Fruit fly (Drosophila melanogaster) whole organism: ENCODE measurements around the gene mew.
"Not testable (repeated sequence)": the region's sequence is repeated elsewhere in the genome, so short reads cannot be mapped to it uniquely, and the experiment has no call there.

Source experiments
- CG8478 ChIP-seq: fragments of >200 bp; optimal IDR thresholded peaks from 2 replicates; lab custom pipeline; 2018; ENCODE audit warnings: inconsistent platforms
- Dll ChIP-seq: fragments of >200 bp; optimal IDR thresholded peaks from 2 replicates; lab custom pipeline; 2017
- EcR ChIP-seq, 2 experiments: fragments of >200 bp; optimal IDR thresholded peaks; 2 replicates each; lab custom pipeline; 2017; ENCODE audit warnings: missing biosample characterization in 2 of 2, missing genetic modification characterization in 2 of 2, missing genetic modification reagents in 2 of 2
- pan ChIP-seq: fragments of >200 bp; optimal IDR thresholded peaks from 2 replicates; lab custom pipeline; 2017
- psq ChIP-seq: fragments of >200 bp; optimal IDR thresholded peaks from 2 replicates; lab custom pipeline; 2017
- usp ChIP-seq: fragments of >200 bp; optimal IDR thresholded peaks from 2 replicates; lab custom pipeline; 2017; ENCODE audit warnings: missing biosample characterization, missing genetic modification characterization, mixed read lengths

The mew gene

dm6 chrX:13211357-13212137 is 46.7 kb downstream of the mew start, which contains the start of gene sno:
sno (minus strand) TSS chrX:13211674.
- no peak for TF ChIP-seq Dll
- no peak for TF ChIP-seq CG8478
- TF ChIP-seq EcR (GFP tag; optimal IDR thresholded peaks at IDR 0.05; lab: Kevin White, UChicago), result no peak
- TF ChIP-seq psq (lab: Kevin White, UChicago), result no peak

DNA sequence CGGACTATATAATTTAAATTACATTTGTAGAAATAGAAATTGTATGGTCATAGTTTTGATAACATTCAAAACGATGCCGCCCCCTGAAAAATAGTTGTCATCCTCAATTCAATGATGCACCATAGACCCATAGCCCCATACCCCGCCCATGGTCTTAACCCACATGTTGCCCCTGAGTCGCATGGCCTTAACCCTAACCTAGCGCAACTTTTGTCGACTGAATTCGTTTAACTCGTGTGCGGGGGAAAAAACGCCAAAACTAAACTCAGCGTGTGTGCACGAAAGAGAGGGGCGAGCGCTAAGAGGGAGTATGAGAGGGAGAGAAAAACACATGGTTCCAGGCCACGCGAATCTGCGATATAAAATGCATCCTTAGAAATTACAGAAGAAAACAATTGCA is 47.9 kb downstream of the mew start:
- TF ChIP-seq pan (lab: Kevin White, UChicago) (no peak), CG8478 (no peak), psq (lab: Kevin White, UChicago) (no peak), EcR (GFP tag; optimal IDR thresholded peaks at IDR 0.05; lab: Kevin White, UChicago) (no peak), Dll (no peak), usp (GFP tag; lab: Kevin White, UChicago) (no peak)

DNA sequence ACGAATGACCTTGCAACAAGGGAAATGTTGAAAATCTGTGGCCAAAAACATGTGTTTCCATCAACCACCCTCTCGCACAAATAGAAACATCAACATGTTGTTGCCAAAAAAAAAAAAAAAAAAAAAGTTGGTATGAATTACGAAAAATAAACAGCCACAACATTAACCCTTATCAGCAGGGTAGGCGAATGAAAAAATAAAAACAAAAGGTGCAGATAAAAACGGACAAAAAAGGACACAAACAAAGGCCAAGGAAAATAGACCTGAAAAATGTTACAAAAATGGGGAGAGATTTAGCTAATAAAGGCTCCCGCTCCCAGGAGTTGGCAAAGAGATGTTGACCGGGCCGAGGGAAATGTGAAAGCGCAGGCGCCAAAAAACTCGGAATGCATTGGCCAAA is 48.9 kb downstream of the mew start:
- TF ChIP-seq pan (lab: Kevin White, UChicago) (no peak), EcR (GFP tag; optimal IDR thresholded peaks at IDR 0.05; lab: Kevin White, UChicago) (no peak), CG8478 (no peak), usp (GFP tag; lab: Kevin White, UChicago) (no peak), Dll (no peak), psq (lab: Kevin White, UChicago) (no peak)

DNA sequence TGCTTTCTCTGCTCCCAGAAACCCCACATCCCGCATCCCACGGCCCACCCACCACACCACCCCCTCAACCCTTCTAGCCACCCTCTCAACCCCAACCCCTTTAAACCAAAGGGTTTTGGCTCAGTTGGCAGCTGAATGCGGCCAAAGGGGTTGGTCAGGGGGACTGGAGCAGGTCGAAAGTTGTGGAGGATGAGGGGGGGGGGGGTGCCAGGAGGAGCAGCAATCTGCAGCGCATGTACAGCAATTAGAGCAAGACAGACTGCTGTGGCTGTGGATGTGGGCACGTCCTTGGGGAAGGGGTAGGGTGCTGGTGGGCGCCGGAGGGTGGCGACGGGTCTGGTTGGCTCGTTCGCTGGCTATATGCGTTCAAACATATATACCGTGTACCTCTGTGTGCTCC is 49.7 kb downstream of the mew start:
- no peak for TF ChIP-seq Dll
- no peak for TF ChIP-seq EcR (GFP tag; optimal IDR thresholded peaks at IDR 0.05; lab: Kevin White, UChicago)
- no peak for TF ChIP-seq psq (lab: Kevin White, UChicago)
- no peak for TF ChIP-seq pan (lab: Kevin White, UChicago)
- TF ChIP-seq CG8478, result no peak
- no peak for TF ChIP-seq usp (GFP tag; lab: Kevin White, UChicago)

- no peak for TF ChIP-seq CG8478
These were observed 50.2 kb downstream of the mew start for dm6 chrX:13208075-13208474.

DNA sequence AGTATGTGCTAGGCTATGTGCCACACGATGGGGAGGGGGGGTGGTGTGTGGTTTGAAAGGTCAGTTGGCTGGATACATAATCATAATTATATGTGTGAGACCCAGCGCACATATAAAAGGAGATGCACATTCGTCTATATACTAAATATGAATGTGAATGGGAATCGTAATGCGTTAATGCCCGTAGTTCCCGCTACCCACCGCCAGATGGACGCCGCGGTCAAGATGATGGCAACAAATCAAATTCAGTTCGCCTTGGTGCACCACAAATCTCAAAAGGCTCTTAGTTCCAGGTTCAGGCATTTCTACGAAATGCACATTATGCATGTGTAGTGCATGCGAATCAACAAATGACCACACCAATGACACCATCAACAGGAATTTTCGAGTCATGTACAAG is 53.6 kb downstream of the mew start:
- TF ChIP-seq psq (lab: Kevin White, UChicago) (no peak), EcR (GFP tag; optimal IDR thresholded peaks at IDR 0.05; lab: Kevin White, UChicago) (no peak), pan (lab: Kevin White, UChicago) (no peak), Dll (no peak), CG8478 (no peak), usp (GFP tag; lab: Kevin White, UChicago) (no peak)

- TF ChIP-seq psq (lab: Kevin White, UChicago) (no peak), pan (lab: Kevin White, UChicago) (no peak), CG8478 (no peak), usp (GFP tag; lab: Kevin White, UChicago) (no peak), Dll (no peak), EcR (GFP tag; optimal IDR thresholded peaks at IDR 0.05; lab: Kevin White, UChicago) (no peak)
These were observed 56.1 kb downstream of the mew start, which contains the start of gene CG44437 for dm6 chrX:13202162-13202561. CG44437 (minus strand) TSS chrX:13202262.

- no peak for TF ChIP-seq usp (GFP tag; lab: Kevin White, UChicago)
- TF ChIP-seq EcR (GFP tag; optimal IDR thresholded peaks at IDR 0.05; lab: Kevin White, UChicago), result no peak
- no peak for TF ChIP-seq psq (lab: Kevin White, UChicago)
- TF ChIP-seq CG8478, result no peak
- no peak for TF ChIP-seq Dll
- TF ChIP-seq pan (lab: Kevin White, UChicago), result no peak
These were observed 64.0 kb downstream of the mew start, which contains the start of gene Coq5 for dm6 chrX:13194249-13194648. Coq5 (minus strand) TSS chrX:13194551.

dm6 chrX:13192239-13192638 is 66.1 kb downstream of the mew start:
- no peak for TF ChIP-seq CG8478
- no peak for TF ChIP-seq Dll
- no peak for TF ChIP-seq psq (lab: Kevin White, UChicago)
- no peak for TF ChIP-seq EcR (GFP tag; optimal IDR thresholded peaks at IDR 0.05; lab: Kevin White, UChicago)
- no peak for TF ChIP-seq usp (GFP tag; lab: Kevin White, UChicago)
- TF ChIP-seq pan (lab: Kevin White, UChicago), result no peak

dm6 chrX:13191783-13192182 is 66.5 kb downstream of the mew start, which contains the start of gene CG12723:
CG12723 (minus strand) TSS chrX:13191883.
- TF ChIP-seq pan (lab: Kevin White, UChicago) (no peak), EcR (GFP tag; optimal IDR thresholded peaks at IDR 0.05; lab: Kevin White, UChicago) (no peak), Dll (no peak), psq (lab: Kevin White, UChicago) (no peak), CG8478 (no peak), usp (GFP tag; lab: Kevin White, UChicago) (no peak)

- TF ChIP-seq Dll (no peak), usp (GFP tag; lab: Kevin White, UChicago) (no peak), pan (lab: Kevin White, UChicago) (no peak), EcR (GFP tag; optimal IDR thresholded peaks at IDR 0.05; lab: Kevin White, UChicago) (no peak), CG8478 (no peak), psq (lab: Kevin White, UChicago) (no peak)
These were observed 69.3 kb downstream of the mew start, which contains the start of gene Lgr4 for dm6 chrX:13189032-13189431. Lgr4 (minus strand) TSS chrX:13189164.

DNA sequence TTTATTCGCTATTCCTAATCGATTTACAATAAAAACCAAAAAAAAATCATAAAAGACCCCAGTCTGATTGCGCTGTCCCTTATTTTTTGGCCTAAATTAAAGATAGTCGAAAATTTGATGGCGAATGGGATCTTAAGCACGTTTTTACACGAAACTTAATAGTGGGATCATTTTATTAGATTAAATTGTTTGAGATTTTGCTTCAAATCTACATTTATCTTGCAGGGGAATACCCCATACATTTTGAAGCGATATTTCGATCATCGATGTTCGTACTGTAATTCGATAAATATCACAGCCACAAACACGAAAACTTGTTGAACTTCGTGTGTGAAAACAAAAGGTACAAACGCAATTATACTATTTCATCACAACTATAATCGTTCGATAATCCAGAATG is 74.1 kb downstream of the mew start, which contains the start of gene CG32641:
Gene CG32641 (plus strand): TSS at position 301 of the 400 bp plus-strand sequence.
- not testable (repeated sequence) for TF ChIP-seq pan (lab: Kevin White, UChicago); CG8478; EcR (GFP tag; optimal IDR thresholded peaks at IDR 0.05; lab: Kevin White, UChicago)
